Worm (Caenorhabditis elegans) whole organism, mixed stage, embryonic: ENCODE data around the gene irg-6.

ENCODE experiments used
- M03D4.4 ChIP-seq: sonication (generic microtip); optimal IDR thresholded peaks from 2 replicates; lab custom pipeline; 2017; ENCODE audit warnings: mild to moderate bottlenecking, missing genetic modification characterization, missing compliant biosample characterization
- bed-3 ChIP-seq: fragments of 200-800 bp; sonication (Bioruptor generic); optimal IDR thresholded peaks from 3 replicates; lab custom pipeline; 2018; ENCODE audit warnings: mild to moderate bottlenecking, missing genetic modification characterization, moderate library complexity, missing compliant biosample characterization
- blmp-1 ChIP-seq: fragments of 150-350 bp; optimal IDR thresholded peaks from 2 replicates; lab custom pipeline; 2014; ENCODE audit warnings: missing biosample characterization, missing genetic modification characterization
- ceh-39 ChIP-seq: fragments of 150-350 bp; optimal IDR thresholded peaks from 2 replicates; lab custom pipeline; 2014; ENCODE audit warnings: missing biosample characterization, missing genetic modification characterization
- ceh-43 ChIP-seq: fragments of 200-800 bp; sonication (Bioruptor generic); optimal IDR thresholded peaks from 2 replicates; lab custom pipeline; 2018; ENCODE audit warnings: mild to moderate bottlenecking, missing genetic modification characterization, moderate library complexity, missing compliant biosample characterization
- ceh-83 ChIP-seq: fragments of 200-800 bp; sonication (Bioruptor generic); optimal IDR thresholded peaks from 2 replicates; lab custom pipeline; 2018; ENCODE audit warnings: mild to moderate bottlenecking, missing genetic modification characterization, missing compliant biosample characterization
- ces-1 ChIP-seq: fragments of 150-350 bp; optimal IDR thresholded peaks from 2 replicates; lab custom pipeline; 2014; ENCODE audit warnings: missing biosample characterization, missing genetic modification reagents, missing genetic modification characterization
- cnd-1 ChIP-seq: fragments of 200-800 bp; sonication (Bioruptor generic); optimal IDR thresholded peaks from 2 replicates; lab custom pipeline; 2018; ENCODE audit warnings: mild to moderate bottlenecking, missing genetic modification characterization, missing compliant biosample characterization
- drap-1 ChIP-seq: fragments of 200-800 bp; sonication (Bioruptor generic); optimal IDR thresholded peaks from 3 replicates; lab custom pipeline; 2018; ENCODE audit warnings: mild to moderate bottlenecking, missing genetic modification characterization, missing compliant biosample characterization
- elt-3 ChIP-seq: fragments of 150-350 bp; optimal IDR thresholded peaks from 2 replicates; lab custom pipeline; 2014; ENCODE audit warnings: missing biosample characterization, missing genetic modification characterization
- flh-1 ChIP-seq: fragments of 200-800 bp; sonication (Bioruptor generic); optimal IDR thresholded peaks from 2 replicates; lab custom pipeline; 2018; ENCODE audit warnings: mild to moderate bottlenecking, missing genetic modification characterization, moderate library complexity, missing compliant biosample characterization
- ham-2 ChIP-seq: fragments of 200-800 bp; sonication (Bioruptor generic); optimal IDR thresholded peaks from 2 replicates; lab custom pipeline; 2018; ENCODE audit warnings: mild to moderate bottlenecking, missing genetic modification characterization, missing compliant biosample characterization
- hlh-1 ChIP-seq: fragments of 150-350 bp; optimal IDR thresholded peaks from 2 replicates; lab custom pipeline; 2014; ENCODE audit warnings: missing biosample characterization, missing genetic modification reagents, missing genetic modification characterization
- lin-13 ChIP-seq: fragments of 150-350 bp; optimal IDR thresholded peaks from 2 replicates; lab custom pipeline; 2014; ENCODE audit warnings: missing biosample characterization, missing genetic modification characterization
- lin-32 ChIP-seq: fragments of 200-800 bp; sonication (Bioruptor generic); optimal IDR thresholded peaks from 2 replicates; lab custom pipeline; 2018; ENCODE audit warnings: mild to moderate bottlenecking, missing genetic modification characterization, missing compliant biosample characterization
- lsy-2 ChIP-seq: fragments of 150-350 bp; optimal IDR thresholded peaks from 2 replicates; lab custom pipeline; 2014; ENCODE audit warnings: missing biosample characterization, missing genetic modification characterization
- mab-5 ChIP-seq: fragments of 150-350 bp; optimal IDR thresholded peaks from 2 replicates; lab custom pipeline; 2014; ENCODE audit warnings: missing biosample characterization, missing genetic modification characterization
- mep-1 ChIP-seq: fragments of 150-350 bp; optimal IDR thresholded peaks from 2 replicates; lab custom pipeline; 2017; ENCODE audit warnings: missing biosample characterization, missing genetic modification reagents, missing genetic modification characterization, inconsistent platforms
- mls-2 ChIP-seq: sonication (generic microtip); optimal IDR thresholded peaks from 2 replicates; lab custom pipeline; 2016; ENCODE audit warnings: mild to moderate bottlenecking, missing genetic modification characterization, moderate library complexity, missing compliant biosample characterization
- nhr-12 ChIP-seq: fragments of 150-350 bp; optimal IDR thresholded peaks from 2 replicates; lab custom pipeline; 2014; ENCODE audit warnings: missing biosample characterization, missing genetic modification characterization
- nhr-2 ChIP-seq: fragments of 150-350 bp; optimal IDR thresholded peaks from 2 replicates; lab custom pipeline; 2014; ENCODE audit warnings: missing biosample characterization, missing genetic modification characterization
- nhr-237 ChIP-seq: fragments of 150-350 bp; optimal IDR thresholded peaks from 2 replicates; lab custom pipeline; 2014; ENCODE audit warnings: missing biosample characterization, missing genetic modification characterization
- nhr-28 ChIP-seq: fragments of 150-350 bp; optimal IDR thresholded peaks from 2 replicates; lab custom pipeline; 2014; ENCODE audit warnings: missing biosample characterization, missing genetic modification characterization
- nhr-76 ChIP-seq: sonication (generic microtip); optimal IDR thresholded peaks from 2 replicates; lab custom pipeline; 2017; ENCODE audit warnings: missing biosample characterization, missing genetic modification characterization
- pha-4 ChIP-seq: fragments of 150-350 bp; optimal IDR thresholded peaks from 2 replicates; lab custom pipeline; 2018; ENCODE audit warnings: missing biosample characterization, missing genetic modification reagents, missing genetic modification characterization
- sem-2 ChIP-seq: fragments of 200-800 bp; sonication (Bioruptor generic); optimal IDR thresholded peaks from 2 replicates; lab custom pipeline; 2018; ENCODE audit warnings: mild to moderate bottlenecking, missing genetic modification characterization, missing compliant biosample characterization
- snpc-4 ChIP-seq: fragments of 150-350 bp; optimal IDR thresholded peaks from 2 replicates; lab custom pipeline; 2014; ENCODE audit warnings: missing biosample characterization, missing genetic modification characterization
- sptf-1 ChIP-seq: sonication (generic microtip); optimal IDR thresholded peaks from 2 replicates; lab custom pipeline; 2017; ENCODE audit warnings: mild to moderate bottlenecking, missing genetic modification characterization, moderate library complexity, missing compliant biosample characterization
- tbx-8 ChIP-seq: fragments of 200-800 bp; sonication (Bioruptor generic); optimal IDR thresholded peaks from 2 replicates; lab custom pipeline; 2018; ENCODE audit warnings: mild to moderate bottlenecking, missing genetic modification characterization, moderate library complexity, missing compliant biosample characterization
- unc-120 ChIP-seq: sonication (generic microtip); optimal IDR thresholded peaks from 2 replicates; lab custom pipeline; 2017; ENCODE audit warnings: missing genetic modification characterization, missing compliant biosample characterization; ENCODE audit not compliant: poor library complexity, severe bottlenecking
- unc-39 ChIP-seq: fragments of 150-350 bp; optimal IDR thresholded peaks from 2 replicates; lab custom pipeline; 2014; ENCODE audit warnings: missing biosample characterization, missing genetic modification characterization
- unc-62 ChIP-seq: fragments of 150-350 bp; optimal IDR thresholded peaks from 2 replicates; lab custom pipeline; 2014; ENCODE audit warnings: missing biosample characterization, missing genetic modification reagents, missing genetic modification characterization
- zip-8 ChIP-seq: fragments of 150-350 bp; optimal IDR thresholded peaks from 2 replicates; lab custom pipeline; 2014; ENCODE audit warnings: missing biosample characterization, missing genetic modification characterization

The irg-6 gene

DNA sequence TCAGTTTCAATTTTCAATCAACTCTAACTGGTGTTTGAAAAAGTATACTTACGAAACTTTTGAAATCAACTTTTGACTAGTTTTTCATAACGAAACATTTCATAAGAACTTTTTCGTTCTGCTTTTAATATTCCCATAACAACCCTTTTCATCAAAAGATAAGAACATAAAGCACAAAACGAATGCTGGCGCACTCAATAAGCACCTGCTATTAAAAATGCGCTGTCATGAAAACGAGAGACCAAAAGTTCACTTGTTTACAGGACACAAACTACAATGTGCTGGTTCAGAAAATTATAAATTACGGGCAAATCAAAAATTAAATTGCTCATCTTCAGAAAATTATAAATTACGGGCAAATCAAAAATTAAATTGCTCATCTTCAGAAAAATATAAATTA, 23.7 kb downstream of the irg-6 start:
- TF ChIP-seq lin-13 (tag; lab: Kevin White, UChicago) (no peak), lsy-2 (tag; lab: Kevin White, UChicago) (no peak), drap-1 (no peak), nhr-76 (tag; lab: Kevin White, UChicago) (no peak)

DNA sequence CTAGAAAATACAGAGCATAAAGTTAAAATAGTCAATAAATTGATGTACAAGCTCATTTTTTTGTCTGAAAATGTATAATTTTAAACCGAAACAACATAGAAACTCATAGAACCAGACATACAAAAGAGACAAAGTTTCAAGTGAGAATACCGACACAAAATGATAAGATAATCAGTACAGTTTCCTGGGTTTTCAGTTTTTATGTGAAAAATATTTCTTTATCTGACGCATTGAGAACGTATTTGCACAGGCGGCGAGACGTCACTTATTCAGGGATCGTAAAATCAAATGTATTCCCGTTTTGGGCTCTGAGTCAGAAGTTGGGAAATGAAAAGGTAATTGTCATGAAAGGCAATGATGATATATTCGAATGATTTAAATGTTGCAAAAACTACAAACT, 24.3 kb downstream of the irg-6 start, which contains the start of gene K08D8.6:
Gene K08D8.6, minus strand, starts transcription at position 64 of the 400 bp plus-strand sequence.
- TF ChIP-seq M03D4.4 (tag; lab: Kevin White, UChicago) (no peak), ceh-83 (GFP tag; lab: Kevin White, UChicago) (no peak), mls-2 (no peak), mep-1 (tag; lab: Kevin White, UChicago) (no peak), mab-5 (tag; lab: Kevin White, UChicago) (no peak), hlh-1 (tag; lab: Kevin White, UChicago) (no peak), blmp-1 (tag; lab: Kevin White, UChicago) (no peak), nhr-12 (tag; lab: Kevin White, UChicago) (no peak), ces-1 (GFP tag; lab: Kevin White, UChicago) (no peak), lin-13 (tag; lab: Kevin White, UChicago) (no peak), nhr-76 (tag; lab: Kevin White, UChicago) (no peak), elt-3 (tag; lab: Kevin White, UChicago) (no peak), nhr-237 (tag; lab: Kevin White, UChicago) (no peak), ham-2 (GFP tag; lab: Kevin White, UChicago) (no peak), sem-2 (GFP tag; lab: Kevin White, UChicago) (no peak), snpc-4 (tag; lab: Kevin White, UChicago) (no peak), nhr-28 (tag; lab: Kevin White, UChicago) (no peak)

DNA sequence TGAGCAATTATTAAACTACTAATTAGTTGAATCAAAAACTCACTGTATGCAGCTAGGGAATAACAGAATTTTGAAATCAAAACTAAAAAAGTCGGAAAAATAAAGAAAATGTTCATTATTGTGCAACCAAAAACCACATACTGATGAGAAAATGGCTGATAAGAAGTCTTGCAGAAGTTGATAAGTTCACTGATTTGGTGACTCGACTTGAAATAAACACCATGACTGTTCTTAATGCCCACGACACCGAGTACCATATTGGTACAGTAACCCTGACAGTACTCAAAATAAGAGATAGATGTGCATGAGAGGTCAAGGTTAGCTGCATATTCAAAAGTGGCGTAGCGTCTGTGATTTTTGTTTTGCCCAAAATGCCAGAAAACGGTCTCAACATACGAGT, 28.8 kb downstream of the irg-6 start:
- TF ChIP-seq ceh-83 (GFP tag; lab: Kevin White, UChicago) (no peak), elt-3 (tag; lab: Kevin White, UChicago) (no peak), M03D4.4 (tag; lab: Kevin White, UChicago) (no peak), ceh-39 (tag; lab: Kevin White, UChicago) (no peak), mls-2 (no peak), nhr-28 (tag; lab: Kevin White, UChicago) (no peak), sptf-1 (tag; lab: Kevin White, UChicago) (no peak), ceh-43 (GFP tag; lab: Kevin White, UChicago) (no peak), tbx-8 (GFP tag; lab: Kevin White, UChicago) (no peak), unc-39 (tag; lab: Kevin White, UChicago) (no peak), snpc-4 (tag; lab: Kevin White, UChicago) (no peak), lin-13 (tag; lab: Kevin White, UChicago) (no peak), nhr-76 (tag; lab: Kevin White, UChicago) (no peak), nhr-2 (tag; lab: Kevin White, UChicago) (no peak), unc-62 (no peak), mep-1 (tag; lab: Kevin White, UChicago) (no peak), nhr-12 (tag; lab: Kevin White, UChicago) (no peak), blmp-1 (tag; lab: Kevin White, UChicago) (no peak)

DNA sequence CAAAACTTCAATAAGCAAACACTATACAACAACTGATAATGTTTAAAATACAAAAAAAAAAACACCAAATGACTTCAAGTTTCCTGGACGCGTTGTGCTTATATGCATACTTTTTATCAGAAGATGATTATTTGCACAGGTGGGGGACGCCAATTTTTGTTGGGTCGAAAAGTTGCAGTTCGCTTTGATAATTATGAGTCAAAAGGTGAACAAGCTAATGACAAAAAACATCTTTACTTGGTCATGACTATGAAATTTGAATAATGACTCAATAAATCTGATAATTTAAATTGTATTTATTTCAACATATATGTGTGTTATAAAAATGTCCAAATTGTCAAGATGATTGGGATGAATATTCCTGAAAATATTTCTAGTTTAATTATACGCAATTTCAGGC, 31.6 kb downstream of the irg-6 start, which contains the start of gene ZK896.4:
Gene ZK896.4, minus strand, starts transcription at position 101 of the 400 bp plus-strand sequence.
- TF ChIP-seq unc-120 (tag; lab: Kevin White, UChicago) (no peak), unc-39 (tag; lab: Kevin White, UChicago) (no peak), flh-1 (GFP tag; lab: Kevin White, UChicago) (no peak), nhr-2 (tag; lab: Kevin White, UChicago) (no peak), nhr-12 (tag; lab: Kevin White, UChicago) (no peak), lin-13 (tag; lab: Kevin White, UChicago) (no peak), mls-2 (no peak), ceh-83 (GFP tag; lab: Kevin White, UChicago) (no peak), M03D4.4 (tag; lab: Kevin White, UChicago) (no peak)

DNA sequence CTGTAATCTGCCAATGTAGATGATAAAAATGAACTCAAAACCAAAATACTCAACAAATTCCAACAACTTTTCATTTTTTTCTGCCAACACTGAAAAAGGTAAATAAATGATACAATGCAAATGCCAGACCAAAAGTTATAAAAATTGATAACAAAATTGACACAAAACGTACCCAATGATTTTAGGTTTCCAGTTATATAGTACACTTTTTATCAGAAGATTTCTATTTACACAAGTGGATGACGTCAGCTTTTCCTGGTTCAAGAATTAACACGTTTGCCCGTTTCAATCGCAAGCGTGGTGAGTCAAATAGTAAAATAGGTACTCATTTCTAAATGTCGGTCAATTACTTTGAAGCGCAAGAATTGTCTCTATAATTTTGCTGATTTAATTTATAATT, 35.2 kb downstream of the irg-6 start, which contains the start of gene ZK896.5:
Gene ZK896.5, minus strand, starts transcription at position 89 of the 400 bp plus-strand sequence.
- TF ChIP-seq hlh-1 (tag; lab: Kevin White, UChicago): no peak
- no peak for TF ChIP-seq sem-2 (GFP tag; lab: Kevin White, UChicago)
- TF ChIP-seq ceh-43 (GFP tag; lab: Kevin White, UChicago): no peak
- no peak for TF ChIP-seq mls-2
- TF ChIP-seq flh-1 (GFP tag; lab: Kevin White, UChicago): no peak
- no peak for TF ChIP-seq cnd-1 (tag; lab: Kevin White, UChicago)
- TF ChIP-seq drap-1: no peak
- no peak for TF ChIP-seq nhr-28 (tag; lab: Kevin White, UChicago)
- no peak for TF ChIP-seq ceh-83 (GFP tag; lab: Kevin White, UChicago)
- TF ChIP-seq lin-32 (GFP tag; lab: Kevin White, UChicago): no peak
- no peak for TF ChIP-seq lsy-2 (tag; lab: Kevin White, UChicago)
- no peak for TF ChIP-seq pha-4 (tag; lab: Kevin White, UChicago)
- TF ChIP-seq ces-1 (GFP tag; lab: Kevin White, UChicago): no peak
- TF ChIP-seq bed-3 (GFP tag; lab: Kevin White, UChicago): no peak
- TF ChIP-seq ham-2 (GFP tag; lab: Kevin White, UChicago): no peak
- TF ChIP-seq unc-39 (tag; lab: Kevin White, UChicago): no peak
- TF ChIP-seq unc-62: no peak
- TF ChIP-seq zip-8: no peak
